Fruit fly (Drosophila melanogaster): ENCODE measurements around the gene CG45101.

The CG45101 gene

DNA sequence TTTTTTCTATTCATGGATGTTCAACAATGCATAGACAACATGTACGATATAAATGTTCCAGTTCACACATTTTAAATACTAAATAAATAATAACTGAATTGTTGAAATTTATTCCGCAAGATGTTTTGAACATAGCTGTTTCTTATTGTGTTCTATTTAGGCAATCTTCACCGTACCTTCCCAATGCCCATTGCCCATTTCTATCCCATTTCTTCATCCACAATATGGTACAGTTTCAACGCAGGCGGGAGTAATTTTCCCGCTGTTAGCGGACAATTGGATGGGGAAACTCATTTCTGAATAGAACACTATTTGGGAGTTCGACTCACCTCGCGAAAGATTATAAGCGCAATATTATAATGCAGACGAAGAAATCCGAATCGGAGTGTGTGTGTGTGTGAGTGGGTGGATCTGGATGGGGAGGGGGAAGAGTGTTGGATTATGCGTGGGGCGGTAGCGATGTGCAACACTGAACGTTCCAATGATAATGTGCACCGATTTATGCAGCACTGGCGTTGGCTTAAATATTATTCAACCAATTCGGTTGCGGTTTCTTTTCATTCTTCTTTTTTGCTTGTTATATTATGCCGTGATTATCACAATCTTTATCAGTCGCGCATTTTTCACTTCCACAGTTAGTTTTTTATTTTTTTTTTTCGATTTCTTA, 27.3 kb downstream of the CG45101 start (continued):
- TF ChIP-seq tna (GFP tag; IDR thresholded peaks at IDR 0.05; ENCODE audit: partially characterized antibody) (no peak), Dp (GFP tag; optimal IDR thresholded peaks at IDR 0.05) (peak; percentile 2), CG3281 (GFP tag; optimal IDR thresholded peaks at IDR 0.05) (peak; percentile 35), Poxn (GFP tag; IDR thresholded peaks at IDR 0.05) (no peak), sima (GFP tag; optimal IDR thresholded peaks at IDR 0.05) (peak; percentile 25), Chrac-16 (GFP tag; optimal IDR thresholded peaks at IDR 0.05) (peak; percentile 30), CG43689 (GFP tag; IDR thresholded peaks at IDR 0.05) (no peak), CG17328 (GFP tag; IDR thresholded peaks at IDR 0.05) (peak; percentile 42; the same call in 1 of the 2 replicates), CG2678 (tag; optimal IDR thresholded peaks at IDR 0.05) (no peak), jing (GFP tag; optimal IDR thresholded peaks at IDR 0.05) (no peak), twi (tag; optimal IDR thresholded peaks at IDR 0.05) (no peak), caup (GFP tag; optimal IDR thresholded peaks at IDR 0.05; ENCODE audit: severe bottlenecking) (peak; percentile 63), E2f1 (GFP tag; IDR thresholded peaks at IDR 0.05) (no peak), nerfin-2 (GFP tag; IDR thresholded peaks at IDR 0.05; ENCODE audit: partially characterized antibody) (no peak), CTCF (GFP tag; optimal IDR thresholded peaks at IDR 0.05) (no peak), vfl (GFP tag; optimal IDR thresholded peaks at IDR 0.05) (peak; percentile 22), Atf-2 (GFP tag; optimal IDR thresholded peaks at IDR 0.05) (peak; percentile 34), Dbx (GFP tag; IDR thresholded peaks at IDR 0.05) (0 out of 3 replicates have a peak, but pooled peaks have one; percentile 53), CG7556 (GFP tag; optimal IDR thresholded peaks at IDR 0.05) (peak; percentile 5), CG14014 (GFP tag; IDR thresholded peaks at IDR 0.05) (0 out of 2 replicates have a peak, but pooled peaks have one; percentile 8), CoRest (tag; optimal IDR thresholded peaks at IDR 0.05) (no peak), MBD-R2 (GFP tag; IDR thresholded peaks at IDR 0.05) (peak; percentile 29; the same call in 1 of the 2 replicates), CG5245 (GFP tag; optimal IDR thresholded peaks at IDR 0.05) (peak; percentile 29), NC2β (GFP tag; optimal IDR thresholded peaks at IDR 0.05) (peak; percentile 60), bbx (GFP tag; IDR thresholded peaks at IDR 0.05; ENCODE audit: partially characterized antibody) (peak; percentile 48), eyg (GFP tag; optimal IDR thresholded peaks at IDR 0.05) (peak; percentile 27), CG18262 (tag; optimal IDR thresholded peaks at IDR 0.05) (peak; percentile 45)

DNA sequence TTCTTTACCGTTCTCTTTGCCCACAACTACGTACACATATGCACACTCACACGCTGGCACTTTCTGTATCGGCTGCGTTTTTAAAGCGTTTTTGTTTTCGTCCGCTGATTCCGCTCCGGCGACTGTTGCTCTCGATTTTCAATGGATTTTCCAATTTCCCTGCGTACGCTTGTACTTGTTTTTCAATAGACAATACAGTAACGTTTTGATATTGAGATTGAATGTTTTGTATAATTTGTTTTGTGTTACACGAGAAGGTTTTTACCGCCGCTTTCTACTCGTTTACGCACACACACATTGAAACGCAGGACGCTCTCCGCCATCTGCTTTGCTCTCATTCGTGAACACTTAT, 27.8 kb downstream of the CG45101 start:
- TF ChIP-seq Trl (optimal IDR thresholded peaks at IDR 0.05), result peak; percentile 34 to 66
- TF ChIP-seq Trl (GFP tag; optimal IDR thresholded peaks at IDR 0.05), result no peak
- TF ChIP-seq CG8281 (tag; optimal IDR thresholded peaks at IDR 0.05), result no peak
- peak; percentile 3 for TF ChIP-seq CHES-1-like (GFP tag; optimal IDR thresholded peaks at IDR 0.05)
- peak; percentile 89 for TF ChIP-seq cg (GFP tag; optimal IDR thresholded peaks at IDR 0.05)

DNA sequence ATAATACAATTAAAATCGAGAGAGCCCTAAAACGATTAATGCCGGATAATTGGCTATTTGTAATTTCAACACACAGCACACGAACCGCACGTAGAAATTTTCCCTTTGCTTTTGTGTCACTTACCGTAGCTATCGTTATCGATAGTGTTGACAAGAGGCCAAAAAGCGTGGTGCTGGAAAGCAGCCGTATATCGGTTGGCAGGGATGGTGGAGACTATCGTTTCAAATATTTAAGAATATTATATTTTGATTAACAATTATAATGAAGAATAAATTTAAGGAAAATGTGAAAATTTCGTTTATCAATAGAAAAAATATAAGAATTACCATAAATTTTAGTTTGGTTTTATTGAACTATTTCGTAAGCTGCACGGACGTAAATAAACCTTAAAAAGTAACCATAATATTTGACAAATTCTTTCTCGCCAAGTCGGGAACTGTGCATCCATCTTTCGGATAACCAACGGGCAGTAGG, 28.3 kb downstream of the CG45101 start, which contains the start of gene JIL-1:
Gene JIL-1 (minus strand): TSS at position 148 of the 475 bp plus-strand sequence.
- TF ChIP-seq CG34376 (GFP tag; optimal IDR thresholded peaks at IDR 0.05) (peak; percentile 26), Bteb2 (GFP tag; optimal IDR thresholded peaks at IDR 0.05) (peak; percentile 18), CG8924 (tag; optimal IDR thresholded peaks at IDR 0.05) (peak; percentile 12), stwl (tag; optimal IDR thresholded peaks at IDR 0.05) (peak; percentile 66), CG9932 (GFP tag; IDR thresholded peaks at IDR 0.05) (peak; percentile 95), Hsf (GFP tag; optimal IDR thresholded peaks at IDR 0.05) (peak; percentile 50), CG31388 (GFP tag; optimal IDR thresholded peaks at IDR 0.05) (no peak), hb (GFP tag; IDR thresholded peaks at IDR 0.05; ENCODE audit: partially characterized antibody) (peak; percentile 77), row (GFP tag; IDR thresholded peaks at IDR 0.05) (peak; percentile 93), CG8089 (GFP tag; optimal IDR thresholded peaks at IDR 0.05) (no peak), CG31224 (GFP tag; IDR thresholded peaks at IDR 0.05) (peak; percentile 65), CG11247 (GFP tag; IDR thresholded peaks at IDR 0.05) (peak; percentile 83), Fer3 (tag; optimal IDR thresholded peaks at IDR 0.05) (peak; percentile 54), CG6813 (GFP tag; optimal IDR thresholded peaks at IDR 0.05) (no peak), usp (GFP tag; optimal IDR thresholded peaks at IDR 0.05) (no peak), Sox102F (GFP tag; optimal IDR thresholded peaks at IDR 0.05) (peak; percentile 42), CG13624 (GFP tag; optimal IDR thresholded peaks at IDR 0.05) (peak; percentile 46), Trl (optimal IDR thresholded peaks at IDR 0.05) (no peak), Trl (GFP tag; optimal IDR thresholded peaks at IDR 0.05) (no peak), nmo (GFP tag; optimal IDR thresholded peaks at IDR 0.05) (peak; percentile 56)

Measured in whole organism, embryonic.